Fruit fly (Drosophila melanogaster): ENCODE measurements around the gene Pburs.
A peak's percentile ranks its signal among the peaks of the same experiment; 100 is the strongest.

Pburs gene

dm6 chr2L:14462644-14463394, 45.7 kb upstream of the Pburs start (continued):
- TF ChIP-seq nmo (GFP tag; optimal IDR thresholded peaks at IDR 0.05) (peak; percentile 89), CG3163 (GFP tag; optimal IDR thresholded peaks at IDR 0.05) (no peak), CG1233 (GFP tag; optimal IDR thresholded peaks at IDR 0.05) (peak; percentile 63), onecut (GFP tag; IDR thresholded peaks at IDR 0.05) (0 out of 2 replicates have a peak, but pooled peaks have one; percentile 21), Mes4 (GFP tag; optimal IDR thresholded peaks at IDR 0.05) (peak; percentile 52), Bdp1 (GFP tag; optimal IDR thresholded peaks at IDR 0.05) (no peak), exex (tag; optimal IDR thresholded peaks at IDR 0.05) (no peak), twi (tag; optimal IDR thresholded peaks at IDR 0.05) (peak; percentile 43), CG1529 (GFP tag; optimal IDR thresholded peaks at IDR 0.05) (peak; percentile 57), fd64A (GFP tag; optimal IDR thresholded peaks at IDR 0.05) (peak; percentile 79), stc (GFP tag; IDR thresholded peaks at IDR 0.05) (peak; percentile 84), Nf-YB (GFP tag; optimal IDR thresholded peaks at IDR 0.05) (peak; percentile 53), chn (GFP tag; optimal IDR thresholded peaks at IDR 0.05) (peak; percentile 37), bbx (GFP tag; IDR thresholded peaks at IDR 0.05; ENCODE audit: partially characterized antibody) (no peak), Ptx1 (GFP tag; IDR thresholded peaks at IDR 0.05) (peak; percentile 59), sd (tag; optimal IDR thresholded peaks at IDR 0.05) (no peak), CG12299 (tag; optimal IDR thresholded peaks at IDR 0.05) (peak; percentile 8), ind (GFP tag; optimal IDR thresholded peaks at IDR 0.05) (peak; percentile 73), CG2875 (GFP tag; optimal IDR thresholded peaks at IDR 0.05) (peak; percentile 61), ara (GFP tag; IDR thresholded peaks at IDR 0.05) (peak; percentile 85; the same call in 1 of the 2 replicates), Meics (GFP tag; optimal IDR thresholded peaks at IDR 0.05) (peak; percentile 60), so (GFP tag; IDR thresholded peaks at IDR 0.05) (peak; percentile 87; the same call in 2 of the 3 replicates), CG17802 (tag; optimal IDR thresholded peaks at IDR 0.05) (peak; percentile 13), Dbx (GFP tag; IDR thresholded peaks at IDR 0.05) (no peak), ems (GFP tag; optimal IDR thresholded peaks at IDR 0.05) (peak; percentile 48), CG13775 (GFP tag; optimal IDR thresholded peaks at IDR 0.05) (peak; percentile 35), dmrt99B (tag; optimal IDR thresholded peaks at IDR 0.05) (peak; percentile 93), dysf (GFP tag; IDR thresholded peaks at IDR 0.05) (0 out of 3 replicates have a peak, but pooled peaks have one; percentile 8), bcd (GFP tag; optimal IDR thresholded peaks at IDR 0.05) (peak; percentile 68), CG30431 (GFP tag; optimal IDR thresholded peaks at IDR 0.05) (peak; percentile 29), CG10274 (GFP tag; optimal IDR thresholded peaks at IDR 0.05) (peak; percentile 32), dpn (GFP tag; optimal IDR thresholded peaks at IDR 0.05) (peak in 1 of 2 experiments; percentile 16), HHEX (GFP tag; optimal IDR thresholded peaks at IDR 0.05) (peak; percentile 79), Atf6 (GFP tag; IDR thresholded peaks at IDR 0.05) (peak; percentile 51; the same call in 1 of the 2 replicates), CG18619 (GFP tag; optimal IDR thresholded peaks at IDR 0.05) (peak; percentile 12), sens-2 (GFP tag; IDR thresholded peaks at IDR 0.05) (peak; percentile 37; the same call in 1 of the 2 replicates), lilli (GFP tag; optimal IDR thresholded peaks at IDR 0.05) (peak; percentile 16), CG6854 (GFP tag; optimal IDR thresholded peaks at IDR 0.05) (peak; percentile 42), CG12071 (GFP tag; optimal IDR thresholded peaks at IDR 0.05) (peak; percentile 45), btn (GFP tag; optimal IDR thresholded peaks at IDR 0.05) (peak; percentile 6), Hr39 (optimal IDR thresholded peaks at IDR 0.05) (no peak), MBD-R2 (GFP tag; IDR thresholded peaks at IDR 0.05) (no peak), Abd-B (GFP tag; optimal IDR thresholded peaks at IDR 0.05) (peak; percentile 89), CG10431 (GFP tag; optimal IDR thresholded peaks at IDR 0.05) (peak; percentile 5), lov (optimal IDR thresholded peaks at IDR 0.05) (no peak), lov (GFP tag; IDR thresholded peaks at IDR 0.05) (peak; percentile 51; the same call in 1 of the 3 replicates), CG10462 (GFP tag; optimal IDR thresholded peaks at IDR 0.05) (peak; percentile 45), CG7357 (GFP tag; IDR thresholded peaks at IDR 0.05) (peak; percentile 59; the same call in 2 of the 3 replicates), gsb-n (tag; optimal IDR thresholded peaks at IDR 0.05) (peak; percentile 73), ase (GFP tag; IDR thresholded peaks at IDR 0.05) (0 out of 3 replicates have a peak, but pooled peaks have one; percentile 58)
